Worm (Caenorhabditis elegans) whole organism, L1 larva: Measurements from ENCODE around the gene Y102F5A.1.
A peak's percentile ranks its signal among the peaks of the same experiment; 100 is the strongest.

Experiments used
- C04F5.9 ChIP-seq: sonication (generic microtip); optimal IDR thresholded peaks from 2 replicates; lab custom pipeline; 2016; ENCODE audit warnings: missing genetic modification characterization, missing compliant biosample characterization
- C16A3.4 ChIP-seq: fragments of 150-350 bp; optimal IDR thresholded peaks from 2 replicates; lab custom pipeline; 2014; ENCODE audit warnings: missing biosample characterization, missing genetic modification characterization
- F16B12.6 ChIP-seq: fragments of 150-350 bp; optimal IDR thresholded peaks from 2 replicates; lab custom pipeline; 2014; ENCODE audit warnings: missing biosample characterization, missing genetic modification characterization
- aha-1 ChIP-seq: fragments of 150-350 bp; optimal IDR thresholded peaks from 2 replicates; lab custom pipeline; 2014; ENCODE audit warnings: missing biosample characterization, missing genetic modification characterization
- aly-2 ChIP-seq: fragments of 150-350 bp; optimal IDR thresholded peaks from 2 replicates; lab custom pipeline; 2014; ENCODE audit warnings: missing biosample characterization, missing genetic modification characterization
- ceh-8 ChIP-seq: fragments of 200-800 bp; sonication (Bioruptor generic); optimal IDR thresholded peaks from 2 replicates; lab custom pipeline; 2018; ENCODE audit warnings: mild to moderate bottlenecking, missing genetic modification characterization, moderate library complexity, missing compliant biosample characterization
- ceh-90 ChIP-seq: sonication (generic microtip); optimal IDR thresholded peaks from 2 replicates; lab custom pipeline; 2016; ENCODE audit warnings: missing genetic modification characterization, missing compliant biosample characterization
- ces-1 ChIP-seq: fragments of 150-350 bp; optimal IDR thresholded peaks from 2 replicates; lab custom pipeline; 2014; ENCODE audit warnings: missing biosample characterization, missing genetic modification reagents, missing genetic modification characterization
- dsc-1 ChIP-seq: sonication (generic microtip); optimal IDR thresholded peaks from 2 replicates; lab custom pipeline; 2016; ENCODE audit warnings: mild to moderate bottlenecking, missing genetic modification characterization, missing compliant biosample characterization
- efl-1 ChIP-seq, 4 experiments: fragments of 150-350 bp; optimal IDR thresholded peaks in 3 of 4; peaks in 1 of 4; 1 replicate in 1 of 4; 2 replicates in 3 of 4; lab custom pipeline; 2014; ENCODE audit warnings: missing biosample characterization in 2 of 4, missing genetic modification characterization in 2 of 4, missing genetic modification reagents in 2 of 4
- elt-2 ChIP-seq: sonication (generic microtip); optimal IDR thresholded peaks from 2 replicates; lab custom pipeline; 2016; ENCODE audit warnings: missing genetic modification characterization, mild to moderate bottlenecking, inconsistent platforms, missing compliant biosample characterization, missing genetic modification reagents
- fkh-8 ChIP-seq: sonication (generic microtip); optimal IDR thresholded peaks from 2 replicates; lab custom pipeline; 2016; ENCODE audit warnings: mild to moderate bottlenecking, missing genetic modification characterization, missing compliant biosample characterization
- fos-1 ChIP-seq: fragments of 150-350 bp; optimal IDR thresholded peaks from 2 replicates; lab custom pipeline; 2014; ENCODE audit warnings: missing biosample characterization, missing genetic modification characterization
- hpl-2 ChIP-seq: fragments of 150-350 bp; optimal IDR thresholded peaks from 2 replicates; lab custom pipeline; 2014; ENCODE audit warnings: missing biosample characterization, missing genetic modification reagents, missing genetic modification characterization
- irx-1 ChIP-seq: sonication (generic microtip); optimal IDR thresholded peaks from 2 replicates; lab custom pipeline; 2016; ENCODE audit warnings: missing genetic modification characterization, missing compliant biosample characterization
- jun-1 ChIP-seq: fragments of 150-350 bp; optimal IDR thresholded peaks from 2 replicates; lab custom pipeline; 2014; ENCODE audit warnings: missing biosample characterization, missing genetic modification reagents, missing genetic modification characterization
- lin-13 ChIP-seq: fragments of 150-350 bp; optimal IDR thresholded peaks from 2 replicates; lab custom pipeline; 2014; ENCODE audit warnings: missing biosample characterization, missing genetic modification reagents, missing genetic modification characterization
- lin-14 ChIP-seq: fragments of 200-800 bp; sonication (Bioruptor generic); optimal IDR thresholded peaks from 2 replicates; lab custom pipeline; 2018; ENCODE audit warnings: mild to moderate bottlenecking, missing genetic modification characterization, moderate library complexity, missing compliant biosample characterization
- lin-15B ChIP-seq: fragments of 150-350 bp; sonication (generic microtip); optimal IDR thresholded peaks from 3 replicates; lab custom pipeline; 2014; ENCODE audit warnings: missing biosample characterization, missing genetic modification characterization
- lin-35 ChIP-seq, 2 experiments: fragments of 150-350 bp; optimal IDR thresholded peaks; 2 replicates each; lab custom pipeline; 2014; ENCODE audit warnings: missing biosample characterization in 2 of 2, missing genetic modification characterization in 2 of 2, missing genetic modification reagents in 2 of 2
- mdl-1 ChIP-seq, 2 experiments: fragments of 150-350 bp; optimal IDR thresholded peaks; 2 replicates each; lab custom pipeline; 2014 to 2017; ENCODE audit warnings: missing biosample characterization in 2 of 2, missing genetic modification characterization in 2 of 2, inconsistent platforms in 1 of 2
- nhr-11 ChIP-seq: fragments of 150-350 bp; optimal IDR thresholded peaks from 2 replicates; lab custom pipeline; 2014; ENCODE audit warnings: missing biosample characterization, missing genetic modification characterization
- nhr-12 ChIP-seq: sonication (generic microtip); optimal IDR thresholded peaks from 2 replicates; lab custom pipeline; 2017; ENCODE audit warnings: missing biosample characterization, missing genetic modification characterization
- nhr-20 ChIP-seq: sonication (generic microtip); optimal IDR thresholded peaks from 2 replicates; lab custom pipeline; 2016; ENCODE audit warnings: mild to moderate bottlenecking, missing genetic modification characterization, missing compliant biosample characterization
- nhr-28 ChIP-seq: fragments of 150-350 bp; optimal IDR thresholded peaks from 2 replicates; lab custom pipeline; 2014; ENCODE audit warnings: missing biosample characterization, missing genetic modification characterization
- nhr-47 ChIP-seq: sonication (generic microtip); optimal IDR thresholded peaks from 2 replicates; lab custom pipeline; 2016; ENCODE audit warnings: mild to moderate bottlenecking, missing genetic modification characterization, moderate library complexity, missing compliant biosample characterization
- nhr-71 ChIP-seq: sonication (generic microtip); optimal IDR thresholded peaks from 2 replicates; lab custom pipeline; 2016; ENCODE audit warnings: mild to moderate bottlenecking, missing genetic modification characterization, moderate library complexity, missing compliant biosample characterization
- nhr-76 ChIP-seq: sonication (generic microtip); optimal IDR thresholded peaks from 2 replicates; lab custom pipeline; 2017; ENCODE audit warnings: missing biosample characterization, missing genetic modification characterization
- nhr-77 ChIP-seq: fragments of 150-350 bp; optimal IDR thresholded peaks from 2 replicates; lab custom pipeline; 2014; ENCODE audit warnings: missing biosample characterization, missing genetic modification characterization
- nhr-85 ChIP-seq: sonication (generic microtip); peaks from one replicate; lab custom pipeline; 2016; ENCODE audit warnings: missing genetic modification characterization, inconsistent platforms, missing compliant biosample characterization
- nhr-90 ChIP-seq: sonication (generic microtip); optimal IDR thresholded peaks from 2 replicates; lab custom pipeline; 2016; ENCODE audit warnings: mild to moderate bottlenecking, missing genetic modification characterization, missing compliant biosample characterization; ENCODE audit not compliant: poor library complexity
- pag-3 ChIP-seq: sonication (generic microtip); optimal IDR thresholded peaks from 2 replicates; lab custom pipeline; 2017; ENCODE audit warnings: missing genetic modification characterization, mild to moderate bottlenecking, missing compliant biosample characterization, antibody characterized with exemption, borderline replicate concordance; ENCODE audit not compliant: insufficient read depth
- pqm-1 ChIP-seq: sonication (generic microtip); optimal IDR thresholded peaks from 3 replicates; lab custom pipeline; 2017; ENCODE audit warnings: missing biosample characterization, missing genetic modification characterization
- rnt-1 ChIP-seq: sonication (generic microtip); optimal IDR thresholded peaks from 2 replicates; lab custom pipeline; 2016; ENCODE audit warnings: mild to moderate bottlenecking, missing genetic modification characterization, moderate library complexity, missing compliant biosample characterization
- skn-1 ChIP-seq: fragments of 150-350 bp; optimal IDR thresholded peaks from 2 replicates; lab custom pipeline; 2014; ENCODE audit warnings: missing biosample characterization, missing genetic modification characterization
- snpc-4 ChIP-seq: fragments of 150-350 bp; optimal IDR thresholded peaks from 2 replicates; lab custom pipeline; 2014; ENCODE audit warnings: missing biosample characterization, missing genetic modification characterization
- sptf-1 ChIP-seq: fragments of 150-350 bp; optimal IDR thresholded peaks from 2 replicates; lab custom pipeline; 2014; ENCODE audit warnings: missing biosample characterization, missing genetic modification characterization
- sup-37 ChIP-seq: fragments of 200-800 bp; sonication (Bioruptor generic); optimal IDR thresholded peaks from 2 replicates; lab custom pipeline; 2018; ENCODE audit warnings: mild to moderate bottlenecking, missing genetic modification characterization, missing compliant biosample characterization
- tlp-1 ChIP-seq: fragments of 150-350 bp; optimal IDR thresholded peaks from 2 replicates; lab custom pipeline; 2014; ENCODE audit warnings: missing biosample characterization, missing genetic modification characterization
- unc-62 ChIP-seq: fragments of 150-350 bp; optimal IDR thresholded peaks from 2 replicates; lab custom pipeline; 2014; ENCODE audit warnings: missing biosample characterization, missing genetic modification reagents, missing genetic modification characterization
- unc-86 ChIP-seq: sonication (generic microtip); optimal IDR thresholded peaks from 2 replicates; lab custom pipeline; 2016; ENCODE audit warnings: missing genetic modification characterization, missing compliant biosample characterization
- unc-98 ChIP-seq: fragments of 200-800 bp; sonication (Bioruptor generic); IDR thresholded peaks from 2 replicates; pipeline ENCODE4 v1.3.6; 2022; ENCODE audit warnings: missing genetic modification characterization, missing compliant biosample characterization
- vab-15 ChIP-seq: sonication (generic microtip); optimal IDR thresholded peaks from 2 replicates; lab custom pipeline; 2017; ENCODE audit warnings: missing genotype, mild to moderate bottlenecking, missing genetic modification characterization, missing compliant biosample characterization
- zip-4 ChIP-seq: fragments of 200-800 bp; sonication (Bioruptor generic); optimal IDR thresholded peaks from 2 replicates; lab custom pipeline; 2018; ENCODE audit warnings: mild to moderate bottlenecking, missing genetic modification characterization, moderate library complexity, missing compliant biosample characterization

Gene Y102F5A.1

DNA sequence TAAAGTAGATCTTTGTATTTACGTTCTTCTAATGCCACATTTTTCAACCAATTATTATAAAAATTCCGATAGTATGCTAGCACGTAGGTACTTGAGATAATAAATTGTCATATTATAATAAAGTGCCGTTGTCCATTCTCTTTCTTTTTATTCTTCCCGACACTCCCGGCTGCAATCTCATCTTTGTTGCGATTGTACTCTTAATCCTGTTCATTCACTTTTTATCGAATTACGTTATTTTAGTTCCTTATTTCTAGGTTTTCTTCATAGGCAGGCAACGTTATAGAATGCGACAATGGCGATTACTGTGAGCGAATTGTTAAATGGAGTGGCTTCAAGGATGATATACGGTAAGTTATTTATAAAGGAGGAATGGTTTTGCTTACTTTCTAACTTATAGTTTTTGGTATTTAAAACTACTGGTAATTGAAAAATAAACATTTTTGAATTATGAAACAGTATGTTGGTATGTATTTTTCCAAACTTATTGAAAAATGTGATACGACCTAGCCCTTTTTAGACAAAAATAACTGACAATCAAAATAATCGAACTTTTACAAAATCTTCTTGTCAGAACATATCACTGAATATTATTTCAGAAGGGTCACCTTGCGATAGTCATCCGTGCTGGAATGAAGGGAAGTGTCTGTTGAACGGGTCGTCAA is 38.2 kb downstream of the Y102F5A.1 start, which contains the start of gene C40H5.2:
Gene C40H5.2 (plus strand): TSS at position 256 of the 665 bp plus-strand sequence.
- TF ChIP-seq nhr-77 (tag; lab: Kevin White, UChicago) (no peak), lin-15B (tag; lab: Kevin White, UChicago) (no peak), nhr-11 (no peak), snpc-4 (tag; lab: Kevin White, UChicago) (no peak), fkh-8 (tag; lab: Kevin White, UChicago) (no peak), efl-1 (optimal IDR thresholded peaks at IDR 0.05; lab: Kevin White, UChicago) (no peak), efl-1 (GFP tag; optimal IDR thresholded peaks at IDR 0.05 in 1 of 2; lab: Kevin White, UChicago) (peak in 1 of 2 experiments; percentile 75)

- TF ChIP-seq unc-98 (GFP tag; lab: Robert Waterston, UW), result no peak
- peak; percentile 28 for TF ChIP-seq lin-14 (GFP tag; lab: Kevin White, UChicago)
- TF ChIP-seq ces-1 (GFP tag; lab: Kevin White, UChicago), result peak; percentile 1
Observed at ce11 chrX:11743723-11744122, 40.4 kb downstream of the Y102F5A.1 start.

ce11 chrX:11738602-11739100 is 45.5 kb downstream of the Y102F5A.1 start, which contains the start of gene nspa-9:
TSS of gene nspa-9 (plus strand) at chrX:11739050.
- TF ChIP-seq zip-4 (GFP tag; lab: Kevin White, UChicago), result no peak
- TF ChIP-seq fkh-8 (tag; lab: Kevin White, UChicago), result peak; percentile 10
- TF ChIP-seq nhr-28 (tag; lab: Kevin White, UChicago), result no peak
- TF ChIP-seq pqm-1, result peak; percentile 46
- TF ChIP-seq rnt-1 (tag; lab: Kevin White, UChicago), result no peak
- TF ChIP-seq vab-15 (tag; lab: Kevin White, UChicago), result no peak
- TF ChIP-seq unc-62 (GFP tag; lab: Kevin White, UChicago), result no peak
- no peak for TF ChIP-seq unc-86 (tag; lab: Kevin White, UChicago)
- no peak for TF ChIP-seq nhr-47 (tag; lab: Kevin White, UChicago)
- peak; percentile 92 for TF ChIP-seq elt-2
- no peak for TF ChIP-seq efl-1 (optimal IDR thresholded peaks at IDR 0.05; lab: Kevin White, UChicago)
- TF ChIP-seq efl-1 (GFP tag; optimal IDR thresholded peaks at IDR 0.05 in 1 of 2; lab: Kevin White, UChicago), result no peak
- TF ChIP-seq sptf-1 (tag; lab: Kevin White, UChicago), result no peak
- TF ChIP-seq nhr-90 (tag; lab: Kevin White, UChicago), result peak; percentile 36
- TF ChIP-seq F16B12.6 (tag; lab: Kevin White, UChicago), result no peak
- no peak for TF ChIP-seq irx-1
- no peak for TF ChIP-seq ceh-8
- TF ChIP-seq pag-3, result no peak
- TF ChIP-seq nhr-76 (tag; lab: Kevin White, UChicago), result no peak
- TF ChIP-seq tlp-1 (tag; lab: Kevin White, UChicago), result no peak
- TF ChIP-seq nhr-85 (tag; lab: Kevin White, UChicago), result no peak
- no peak for TF ChIP-seq nhr-12 (tag; lab: Kevin White, UChicago)
- no peak for TF ChIP-seq nhr-11
- TF ChIP-seq C04F5.9, result no peak
- peak; percentile 45 for TF ChIP-seq nhr-20 (tag; lab: Kevin White, UChicago)
- no peak for TF ChIP-seq sup-37
- TF ChIP-seq skn-1 (tag; lab: Kevin White, UChicago), result no peak
- TF ChIP-seq lin-35 (GFP tag; optimal IDR thresholded peaks at IDR 0.05; lab: Kevin White, UChicago), result peak in 1 of 2 experiments; percentile 30
- TF ChIP-seq snpc-4 (tag; lab: Kevin White, UChicago), result no peak
- no peak for TF ChIP-seq aly-2 (tag; lab: Kevin White, UChicago)
- no peak for TF ChIP-seq C16A3.4
- TF ChIP-seq dsc-1 (tag; lab: Kevin White, UChicago), result peak; percentile 39
- peak; percentile 33 for TF ChIP-seq lin-14 (GFP tag; lab: Kevin White, UChicago)
- no peak for TF ChIP-seq lin-13
- TF ChIP-seq hpl-2, result no peak
- no peak for TF ChIP-seq ceh-90 (tag; lab: Kevin White, UChicago)
- no peak for TF ChIP-seq aha-1 (tag; lab: Kevin White, UChicago)
- peak in 1 of 2 experiments; percentile 57 for TF ChIP-seq mdl-1 (tag; optimal IDR thresholded peaks at IDR 0.05; lab: Kevin White, UChicago)
- no peak for TF ChIP-seq fos-1 (tag; lab: Kevin White, UChicago)
- TF ChIP-seq nhr-71 (tag; lab: Kevin White, UChicago), result peak; percentile 47
- no peak for TF ChIP-seq jun-1 (tag; lab: Kevin White, UChicago)
